Fruit fly (Drosophila melanogaster): ENCODE measurements around the gene sba.

sba gene

DNA sequence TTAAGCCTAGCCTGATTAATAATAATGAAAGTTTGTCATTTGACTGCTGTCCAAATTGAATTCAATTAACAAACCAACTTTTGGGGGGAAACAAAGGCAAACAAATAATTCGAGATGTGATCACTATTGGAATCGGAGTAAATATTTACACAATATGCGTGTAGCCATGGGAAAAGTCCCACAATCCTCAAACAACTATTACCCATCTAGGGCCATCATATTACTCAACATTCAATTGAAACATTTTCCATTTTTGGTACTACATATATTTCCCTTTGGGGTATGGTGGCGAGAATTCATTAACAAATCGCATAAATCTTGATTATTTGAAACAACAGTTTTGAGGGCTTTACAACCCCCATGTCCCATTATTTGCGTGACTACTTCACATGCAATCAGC is 55.6 kb downstream of the sba start:
- TF ChIP-seq D1 (tag; optimal IDR thresholded peaks at IDR 0.05) (no peak), CG8159 (tag; optimal IDR thresholded peaks at IDR 0.05) (no peak), Ets98B (GFP tag; IDR thresholded peaks at IDR 0.05) (no peak), CG34367 (tag; optimal IDR thresholded peaks at IDR 0.05) (no peak), EcR (GFP tag; optimal IDR thresholded peaks at IDR 0.05) (no peak), rn (GFP tag; IDR thresholded peaks at IDR 0.05) (no peak), CG10348 (GFP tag; IDR thresholded peaks at IDR 0.05) (no peak), CG4496 (GFP tag; IDR thresholded peaks at IDR 0.05) (no peak), CG15710 (tag; optimal IDR thresholded peaks at IDR 0.05) (no peak), CG9948 (tag; optimal IDR thresholded peaks at IDR 0.05) (no peak), CG17806 (tag; optimal IDR thresholded peaks at IDR 0.05) (no peak), Pif1B (GFP tag; optimal IDR thresholded peaks at IDR 0.05) (no peak), CG13204 (GFP tag; optimal IDR thresholded peaks at IDR 0.05) (no peak), gl (tag; optimal IDR thresholded peaks at IDR 0.05) (no peak), Snoo (tag; optimal IDR thresholded peaks at IDR 0.05) (no peak), CG12605 (GFP tag; IDR thresholded peaks at IDR 0.05) (no peak), CG14655 (GFP tag; optimal IDR thresholded peaks at IDR 0.05) (no peak)

dm6 chr3R:23859365-23859804 is 63.4 kb downstream of the sba start:
- TF ChIP-seq Ets98B (GFP tag; IDR thresholded peaks at IDR 0.05) (peak; percentile 69), Pif1A (GFP tag; optimal IDR thresholded peaks at IDR 0.05) (peak; percentile 36), EcR (GFP tag; optimal IDR thresholded peaks at IDR 0.05) (peak; percentile 68), Snoo (tag; optimal IDR thresholded peaks at IDR 0.05) (peak; percentile 3), CG12605 (GFP tag; IDR thresholded peaks at IDR 0.05) (0 out of 2 replicates have a peak, but pooled peaks have one; percentile 42), CG32121 (GFP tag; IDR thresholded peaks at IDR 0.05) (peak; percentile 73), Pif1B (GFP tag; optimal IDR thresholded peaks at IDR 0.05) (peak; percentile 17), CG4496 (GFP tag; IDR thresholded peaks at IDR 0.05) (peak; percentile 72)

DNA sequence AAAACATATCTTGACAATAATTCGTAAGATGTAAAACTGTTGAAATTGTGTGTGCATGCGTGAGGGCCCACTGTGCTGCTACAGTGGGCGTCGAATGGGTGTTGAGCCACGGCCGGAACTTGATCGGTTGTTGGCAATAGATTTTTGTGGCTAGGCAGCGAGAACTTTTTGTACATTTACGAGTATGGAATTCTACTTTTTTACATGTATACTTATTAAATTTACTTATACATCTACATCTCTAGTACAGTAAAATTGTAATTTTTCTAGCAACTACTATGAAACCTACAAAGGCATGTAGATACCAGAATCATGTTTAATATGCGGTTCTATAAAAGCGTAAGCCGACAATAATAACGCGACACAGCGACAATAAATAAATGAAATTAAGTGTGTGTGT is 73.2 kb downstream of the sba start:
- TF ChIP-seq CG4496 (GFP tag; IDR thresholded peaks at IDR 0.05) (no peak), CG14655 (GFP tag; optimal IDR thresholded peaks at IDR 0.05) (no peak), CG9948 (tag; optimal IDR thresholded peaks at IDR 0.05) (no peak), CG17806 (tag; optimal IDR thresholded peaks at IDR 0.05) (no peak), CG10348 (GFP tag; IDR thresholded peaks at IDR 0.05) (no peak), Pif1B (GFP tag; optimal IDR thresholded peaks at IDR 0.05) (no peak), CG12605 (GFP tag; IDR thresholded peaks at IDR 0.05) (no peak), CG34367 (tag; optimal IDR thresholded peaks at IDR 0.05) (no peak), CG32121 (GFP tag; IDR thresholded peaks at IDR 0.05) (no peak), EcR (GFP tag; optimal IDR thresholded peaks at IDR 0.05) (no peak)

- TF ChIP-seq CG15710 (tag; optimal IDR thresholded peaks at IDR 0.05) (no peak), CG8159 (tag; optimal IDR thresholded peaks at IDR 0.05) (no peak), Ets98B (GFP tag; IDR thresholded peaks at IDR 0.05) (no peak), CG8301 (tag; optimal IDR thresholded peaks at IDR 0.05) (no peak), Pif1B (GFP tag; optimal IDR thresholded peaks at IDR 0.05) (no peak), gl (tag; optimal IDR thresholded peaks at IDR 0.05) (no peak), CG32121 (GFP tag; IDR thresholded peaks at IDR 0.05) (no peak)
Measured at dm6 chr3R:23846107-23846506, 76.7 kb downstream of the sba start.
